Fruit fly (Drosophila melanogaster): Measurements from ENCODE around the gene CG14711.

Gene CG14711

dm6 chr3R:11656614-11657216 is 33.6 kb downstream of the CG14711 start (continued):
- TF ChIP-seq shn (GFP tag; optimal IDR thresholded peaks at IDR 0.05) (peak; percentile 89), Med (GFP tag) (peak; percentile 100), Ssrp (tag; optimal IDR thresholded peaks at IDR 0.05) (peak; percentile 94), CG4707 (GFP tag; optimal IDR thresholded peaks at IDR 0.05) (peak; percentile 93), cwo (GFP tag; optimal IDR thresholded peaks at IDR 0.05) (peak; percentile 92), stc (GFP tag; IDR thresholded peaks at IDR 0.05) (peak; percentile 96), MESR4 (GFP tag; optimal IDR thresholded peaks at IDR 0.05) (peak; percentile 60), CG9215 (GFP tag; IDR thresholded peaks at IDR 0.05) (peak; percentile 93), Mad (GFP tag; optimal IDR thresholded peaks at IDR 0.05) (peak; percentile 95), phol (tag; optimal IDR thresholded peaks at IDR 0.05) (peak; percentile 94), CG7556 (GFP tag; optimal IDR thresholded peaks at IDR 0.05) (peak; percentile 95), en (GFP tag; optimal IDR thresholded peaks at IDR 0.05) (peak; percentile 88), yki (optimal IDR thresholded peaks at IDR 0.05) (no peak), croc (GFP tag; conservative IDR thresholded peaks at IDR 0.05) (peak; percentile 91), CG31388 (GFP tag; optimal IDR thresholded peaks at IDR 0.05) (peak; percentile 91), CG8388 (GFP tag; optimal IDR thresholded peaks at IDR 0.05) (peak; percentile 96), CG13296 (GFP tag; optimal IDR thresholded peaks at IDR 0.05) (peak; percentile 94), CG7987 (GFP tag; optimal IDR thresholded peaks at IDR 0.05) (peak; percentile 92), CG34376 (GFP tag; optimal IDR thresholded peaks at IDR 0.05) (peak; percentile 77), Opbp (GFP tag; IDR thresholded peaks at IDR 0.05; ENCODE audit: partially characterized antibody) (no peak), CG9876 (GFP tag; optimal IDR thresholded peaks at IDR 0.05) (peak; percentile 86), CG15073 (GFP tag; optimal IDR thresholded peaks at IDR 0.05) (peak; percentile 71), CG7372 (GFP tag; IDR thresholded peaks at IDR 0.05) (peak; percentile 95), btn (GFP tag; optimal IDR thresholded peaks at IDR 0.05) (peak; percentile 85), CG15696 (tag; optimal IDR thresholded peaks at IDR 0.05) (peak; percentile 76), ken (GFP tag; IDR thresholded peaks at IDR 0.05) (peak; percentile 95), chm (GFP tag; IDR thresholded peaks at IDR 0.05) (peak; percentile 98), dan (GFP tag; IDR thresholded peaks at IDR 0.05) (peak; percentile 71; the same call in 1 of the 2 replicates), CHES-1-like (GFP tag; optimal IDR thresholded peaks at IDR 0.05) (peak; percentile 92), CG12942 (GFP tag; optimal IDR thresholded peaks at IDR 0.05) (peak; percentile 94), CG3838 (GFP tag; optimal IDR thresholded peaks at IDR 0.05) (peak; percentile 92), Fer1 (GFP tag; optimal IDR thresholded peaks at IDR 0.05) (peak; percentile 96), run (tag; optimal IDR thresholded peaks at IDR 0.05) (peak; percentile 89), kay (GFP tag; optimal IDR thresholded peaks at IDR 0.05) (peak; percentile 87), CG2202 (tag; optimal IDR thresholded peaks at IDR 0.05) (peak; percentile 90), insv (GFP tag; optimal IDR thresholded peaks at IDR 0.05) (peak; percentile 37 to 51), CG17802 (tag; optimal IDR thresholded peaks at IDR 0.05) (peak; percentile 86), Scr (GFP tag; IDR thresholded peaks at IDR 0.05; ENCODE audit: partially characterized antibody) (no peak), CG2712 (tag; optimal IDR thresholded peaks at IDR 0.05) (peak; percentile 98), CG13775 (GFP tag; optimal IDR thresholded peaks at IDR 0.05) (peak; percentile 94), CG3281 (GFP tag; optimal IDR thresholded peaks at IDR 0.05) (peak; percentile 95), trh (GFP tag; optimal IDR thresholded peaks at IDR 0.05) (peak; percentile 91), BtbVII (GFP tag; optimal IDR thresholded peaks at IDR 0.05) (peak; percentile 95), cas (GFP tag; IDR thresholded peaks at IDR 0.05) (peak; percentile 95), corto (GFP tag; optimal IDR thresholded peaks at IDR 0.05) (peak; percentile 97), CoRest (tag; optimal IDR thresholded peaks at IDR 0.05) (peak; percentile 96), CG8359 (GFP tag; optimal IDR thresholded peaks at IDR 0.05; ENCODE audit: borderline replicate concordance) (peak; percentile 83), CG8089 (GFP tag; optimal IDR thresholded peaks at IDR 0.05) (peak; percentile 90), slp2 (GFP tag; optimal IDR thresholded peaks at IDR 0.05) (peak; percentile 90), Dad (GFP tag; optimal IDR thresholded peaks at IDR 0.05) (peak; percentile 94)

Data from whole organism, embryonic.